Worm (Caenorhabditis elegans) whole organism, young adult: Measurements from ENCODE around the gene cnc-9.

ENCODE experiments used
- B0336.3 ChIP-seq: fragments of 200-800 bp; sonication (Bioruptor generic); IDR thresholded peaks from 2 replicates; pipeline ENCODE4 v1.3.6; 2022; ENCODE audit warnings: missing genetic modification characterization, missing compliant biosample characterization
- F33H1.4 ChIP-seq: fragments of 200-800 bp; sonication (Bioruptor generic); IDR thresholded peaks from 2 replicates; pipeline ENCODE4 v1.3.6; 2022; ENCODE audit warnings: missing genetic modification reagents, missing genetic modification characterization, missing compliant biosample characterization
- K11D2.4 ChIP-seq: fragments of 200-800 bp; sonication (Bioruptor generic); IDR thresholded peaks from 2 replicates; pipeline ENCODE4 v1.3.6; 2022; ENCODE audit warnings: missing genetic modification reagents, missing genetic modification characterization, missing compliant biosample characterization
- K12H6.12 ChIP-seq: fragments of 200-800 bp; sonication (Bioruptor generic); optimal IDR thresholded peaks from 2 replicates; lab custom pipeline; 2018; ENCODE audit warnings: mild to moderate bottlenecking, missing genetic modification characterization, missing compliant biosample characterization
- Y53G8AR.9 ChIP-seq: fragments of 200-800 bp; sonication (Bioruptor generic); conservative IDR thresholded peaks from 2 replicates; pipeline ENCODE4 v1.3.6; 2022; ENCODE audit warnings: missing genetic modification reagents, missing genetic modification characterization, missing compliant biosample characterization
- Y56A3A.18 ChIP-seq: fragments of 200-800 bp; sonication (Bioruptor generic); IDR thresholded peaks from 2 replicates; pipeline ENCODE4 v1.3.6; 2022; ENCODE audit warnings: missing genetic modification reagents, missing genetic modification characterization, missing compliant biosample characterization
- ZK185.1 ChIP-seq: sonication (generic microtip); optimal IDR thresholded peaks from 2 replicates; lab custom pipeline; 2016; ENCODE audit warnings: mild to moderate bottlenecking, missing genetic modification characterization, missing compliant biosample characterization; ENCODE audit not compliant: poor library complexity, severe bottlenecking
- ama-1 ChIP-seq, 3 experiments: fragments of 150-350 bp in 1 of 3; sonication (generic microtip) in 2 of 3; optimal IDR thresholded peaks; 2 replicates each; lab custom pipeline; 2014 to 2018; ENCODE audit warnings: missing biosample characterization in 2 of 3, missing genetic modification characterization in 2 of 3, missing genetic modification reagents in 2 of 3
- athp-1 ChIP-seq: sonication (generic microtip); optimal IDR thresholded peaks from 2 replicates; lab custom pipeline; 2017; ENCODE audit warnings: mild to moderate bottlenecking, missing genetic modification characterization, missing compliant biosample characterization
- attf-5 ChIP-seq: fragments of 200-800 bp; sonication (Bioruptor generic); optimal IDR thresholded peaks from 2 replicates; lab custom pipeline; 2018; ENCODE audit warnings: mild to moderate bottlenecking, missing genetic modification characterization, missing compliant biosample characterization
- attf-6 ChIP-seq: fragments of 200-800 bp; sonication (Bioruptor generic); IDR thresholded peaks from 2 replicates; pipeline ENCODE4 v1.3.6; 2022; ENCODE audit warnings: missing genetic modification reagents, missing genetic modification characterization, missing compliant biosample characterization
- cebp-1 ChIP-seq, 2 experiments: fragments of 200-800 bp in 1 of 2; sonication (Bioruptor generic) in 1 of 2; sonication (generic microtip) in 1 of 2; IDR thresholded peaks in 1 of 2; optimal IDR thresholded peaks in 1 of 2; 2 replicates each; pipeline versions ENCODE4 v1.3.6 to Lab custom; 2017 to 2022; ENCODE audit warnings: missing compliant biosample characterization in 2 of 2, missing genetic modification characterization in 2 of 2, mild to moderate bottlenecking in 1 of 2, missing genetic modification reagents in 1 of 2, moderate library complexity in 1 of 2
- ceh-27 ChIP-seq: fragments of 200-800 bp; sonication (Bioruptor generic); optimal IDR thresholded peaks from 2 replicates; lab custom pipeline; 2018; ENCODE audit warnings: mild to moderate bottlenecking, missing genetic modification characterization, moderate library complexity, missing compliant biosample characterization
- chd-7 ChIP-seq: sonication (generic microtip); optimal IDR thresholded peaks from 2 replicates; lab custom pipeline; 2016; ENCODE audit warnings: mild to moderate bottlenecking, missing genetic modification characterization, moderate library complexity, missing compliant biosample characterization
- dpff-1 ChIP-seq: sonication (generic microtip); optimal IDR thresholded peaks from 2 replicates; lab custom pipeline; 2017; ENCODE audit warnings: mild to moderate bottlenecking, missing genetic modification characterization, missing compliant biosample characterization
- hlh-12 ChIP-seq: sonication (generic microtip); optimal IDR thresholded peaks from 2 replicates; lab custom pipeline; 2016; ENCODE audit warnings: missing genetic modification characterization, missing compliant biosample characterization
- hmg-1.2 ChIP-seq: fragments of 200-800 bp; sonication (Bioruptor generic); IDR thresholded peaks from 2 replicates; pipeline ENCODE4 v1.3.6; 2022; ENCODE audit warnings: missing genetic modification reagents, missing genetic modification characterization, missing compliant biosample characterization
- lin-26 ChIP-seq: fragments of 200-800 bp; sonication (Bioruptor generic); IDR thresholded peaks from 2 replicates; pipeline ENCODE4 v1.3.6; 2022; ENCODE audit warnings: missing genetic modification reagents, missing genetic modification characterization, missing compliant biosample characterization
- lin-40 ChIP-seq: sonication (generic microtip); optimal IDR thresholded peaks from 2 replicates; lab custom pipeline; 2016; ENCODE audit warnings: missing genetic modification characterization, mild to moderate bottlenecking, missing compliant biosample characterization, missing genotype, missing genetic modification reagents
- lin-54 ChIP-seq: fragments of 200-800 bp; sonication (Bioruptor generic); optimal IDR thresholded peaks from 2 replicates; lab custom pipeline; 2018; ENCODE audit warnings: mild to moderate bottlenecking, missing genetic modification characterization, missing compliant biosample characterization
- madf-10 ChIP-seq: sonication (generic microtip); optimal IDR thresholded peaks from 2 replicates; lab custom pipeline; 2016; ENCODE audit warnings: mild to moderate bottlenecking, missing genetic modification characterization, missing compliant biosample characterization
- mcd-1 ChIP-seq: fragments of 200-800 bp; sonication (Bioruptor generic); IDR thresholded peaks from 2 replicates; pipeline ENCODE4 v1.3.6; 2022; ENCODE audit warnings: missing genetic modification reagents, missing genetic modification characterization, missing compliant biosample characterization
- nfya-1 ChIP-seq: sonication (generic microtip); optimal IDR thresholded peaks from 2 replicates; lab custom pipeline; 2017; ENCODE audit warnings: antibody characterized with exemption, missing compliant biosample characterization, missing genetic modification characterization, borderline replicate concordance; ENCODE audit not compliant: insufficient read depth
- nfyb-1 ChIP-seq: fragments of 200-800 bp; sonication (Bioruptor generic); IDR thresholded peaks from 2 replicates; pipeline ENCODE4 v1.3.6; 2022; ENCODE audit warnings: missing genetic modification reagents, missing genetic modification characterization, missing compliant biosample characterization
- nhr-80 ChIP-seq: sonication (generic microtip); optimal IDR thresholded peaks from 2 replicates; lab custom pipeline; 2016; ENCODE audit warnings: missing genetic modification characterization, missing compliant biosample characterization
- pha-4 ChIP-seq: fragments of 150-350 bp; sonication (generic microtip); optimal IDR thresholded peaks from 2 replicates; lab custom pipeline; 2014; ENCODE audit warnings: missing biosample characterization, missing genetic modification reagents, missing genetic modification characterization
- rec-8 ChIP-seq, 2 experiments: sonication (generic microtip); optimal IDR thresholded peaks; 2 replicates each; lab custom pipeline; 2016; ENCODE audit warnings: mild to moderate bottlenecking in 2 of 2, missing genetic modification characterization in 2 of 2, missing genetic modification reagents in 2 of 2, missing genotype in 2 of 2, missing biosample characterization in 1 of 2, missing compliant biosample characterization in 1 of 2, moderate library complexity in 1 of 2
- somi-1 ChIP-seq: fragments of 200-800 bp; sonication (Bioruptor generic); optimal IDR thresholded peaks from 2 replicates; lab custom pipeline; 2018; ENCODE audit warnings: mild to moderate bottlenecking, missing genetic modification characterization, missing compliant biosample characterization
- tbp1 ChIP-seq: fragments of 200-800 bp; sonication (Bioruptor generic); optimal IDR thresholded peaks from 2 replicates; lab custom pipeline; 2018; ENCODE audit warnings: mild to moderate bottlenecking, missing genetic modification characterization, missing compliant biosample characterization
- tlf-1 ChIP-seq: fragments of 200-800 bp; sonication (Bioruptor generic); optimal IDR thresholded peaks from 2 replicates; lab custom pipeline; 2018; ENCODE audit warnings: mild to moderate bottlenecking, missing genetic modification characterization, missing compliant biosample characterization
- ztf-28 ChIP-seq: fragments of 200-800 bp; sonication (Bioruptor generic); IDR thresholded peaks from 2 replicates; pipeline ENCODE4 v1.3.6; 2022; ENCODE audit warnings: missing genetic modification reagents, missing genetic modification characterization, missing compliant biosample characterization
- ztf-3 ChIP-seq: fragments of 200-800 bp; sonication (Bioruptor generic); optimal IDR thresholded peaks from 2 replicates; lab custom pipeline; 2018; ENCODE audit warnings: mild to moderate bottlenecking, missing genetic modification characterization, missing compliant biosample characterization
- ztf-6 ChIP-seq: fragments of 200-800 bp; sonication (Bioruptor generic); IDR thresholded peaks from 2 replicates; pipeline ENCODE4 v1.3.6; 2022; ENCODE audit warnings: missing genetic modification reagents, missing genetic modification characterization, missing compliant biosample characterization

Gene cnc-9

DNA sequence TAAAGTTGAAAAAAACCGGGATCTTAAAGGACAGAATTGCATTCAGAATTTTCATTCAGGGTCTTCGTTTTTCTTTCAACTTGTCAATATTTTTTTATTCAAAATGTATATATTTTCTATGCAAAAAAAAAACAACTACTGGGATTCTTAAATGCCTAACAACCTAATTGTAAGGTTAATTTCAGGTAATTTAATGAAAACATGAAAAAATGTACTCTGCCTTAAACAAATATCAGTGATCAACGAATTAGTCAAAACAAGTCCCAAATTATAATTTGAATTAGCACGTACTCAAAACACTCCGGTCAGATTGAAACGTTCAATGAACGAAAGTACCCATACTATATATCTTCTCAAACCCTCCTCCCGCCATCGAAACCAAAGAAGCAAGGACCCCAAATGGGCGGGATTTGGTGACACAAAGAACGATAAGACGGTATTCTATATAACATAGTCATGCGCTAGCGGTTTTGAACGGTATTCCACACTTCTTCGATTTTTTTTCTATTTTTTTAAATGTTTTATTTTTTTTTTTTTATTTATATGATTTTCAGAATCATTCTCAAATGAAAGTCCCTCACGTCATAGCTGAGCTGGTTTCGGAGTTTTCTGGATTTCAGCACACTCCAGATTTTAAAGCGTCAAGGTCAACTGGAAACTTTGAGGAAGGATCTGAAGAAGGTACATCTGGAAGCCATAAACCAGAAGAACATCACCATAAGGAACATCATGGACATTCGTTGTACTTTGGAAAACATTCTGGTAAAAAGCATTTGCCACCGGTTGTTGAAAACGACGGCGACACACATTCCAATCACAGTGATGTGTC is 35.6 kb upstream of the cnc-9 start, which contains the start of the genes ddo-2 and F25E5.8:
ddo-2 (minus strand) TSS at position 330 of the 829 bp plus-strand sequence.
F25E5.8 (plus strand) TSS at position 555 of the 829 bp plus-strand sequence.
- TF ChIP-seq ama-1 (optimal IDR thresholded peaks at IDR 0.05; lab: Kevin White, UChicago) (peak; percentile 71), ama-1 (GFP tag; optimal IDR thresholded peaks at IDR 0.05; lab: Kevin White, UChicago) (no peak), rec-8 (tag; optimal IDR thresholded peaks at IDR 0.05; lab: Kevin White, UChicago) (no peak), attf-6 (GFP tag; lab: Robert Waterston, UW) (no peak), ztf-6 (no peak), ceh-27 (no peak), hlh-12 (tag; lab: Kevin White, UChicago) (no peak), nfyb-1 (GFP tag; lab: Robert Waterston, UW) (0 out of 2 replicates have a peak, but pooled peaks have one; percentile 15), Y53G8AR.9 (no peak), lin-26 (0 out of 2 replicates have a peak, but pooled peaks have one; percentile 18), lin-40 (no peak), nfya-1 (tag; lab: Kevin White, UChicago) (no peak)

DNA sequence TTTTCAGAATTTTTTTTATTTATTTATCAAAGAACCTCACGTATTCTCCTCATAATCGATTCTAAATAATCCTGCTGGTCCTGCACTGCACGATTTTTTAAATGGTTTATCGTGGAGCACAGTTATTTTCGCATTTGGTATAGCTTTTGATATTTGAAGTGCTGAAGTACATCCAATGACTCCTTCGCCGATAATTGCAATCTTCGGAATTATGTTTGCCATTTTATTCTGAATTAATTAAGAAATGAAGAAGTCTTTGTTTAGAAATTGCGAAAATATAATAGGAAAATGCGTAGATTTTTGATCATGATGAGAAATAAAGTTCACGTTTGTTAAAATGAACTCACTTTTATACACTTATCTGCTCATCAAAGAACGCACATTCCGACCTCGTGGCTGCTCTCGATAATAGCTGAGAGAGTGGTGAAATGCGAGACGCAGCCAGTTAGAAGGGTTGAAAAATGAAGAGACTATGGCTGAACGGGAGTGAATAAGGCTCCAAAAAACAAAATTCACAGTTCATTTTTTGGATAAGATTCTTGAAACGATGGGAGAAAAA is 34.9 kb upstream of the cnc-9 start:
- TF ChIP-seq hmg-1.2 (GFP tag; lab: Robert Waterston, UW), result peak; percentile 32; the same call in 1 of the 2 replicates
- TF ChIP-seq ztf-3 (GFP tag; lab: Kevin White, UChicago), result no peak
- TF ChIP-seq dpff-1 (tag; lab: Kevin White, UChicago), result no peak
- TF ChIP-seq pha-4, result peak; percentile 76
- peak; percentile 26 for TF ChIP-seq lin-40
- TF ChIP-seq athp-1 (tag; lab: Kevin White, UChicago), result no peak
- peak; percentile 67 for TF ChIP-seq ama-1 (optimal IDR thresholded peaks at IDR 0.05; lab: Kevin White, UChicago)
- no peak for TF ChIP-seq ama-1 (GFP tag; optimal IDR thresholded peaks at IDR 0.05; lab: Kevin White, UChicago)
- 0 out of 2 replicates have a peak, but pooled peaks have one; percentile 29 for TF ChIP-seq Y56A3A.18 (GFP tag; lab: Robert Waterston, UW)
- peak; percentile 9 for TF ChIP-seq lin-54 (GFP tag; lab: Kevin White, UChicago)
- TF ChIP-seq Y53G8AR.9, result peak; percentile 36; the same call in 1 of the 2 replicates
- peak; percentile 50 for TF ChIP-seq somi-1 (GFP tag; lab: Kevin White, UChicago)
- TF ChIP-seq tlf-1 (GFP tag; lab: Kevin White, UChicago), result peak; percentile 13
- peak; percentile 25 for TF ChIP-seq chd-7 (tag; lab: Kevin White, UChicago)
- 0 out of 2 replicates have a peak, but pooled peaks have one; percentile 30 for TF ChIP-seq K11D2.4 (GFP tag; lab: Robert Waterston, UW)
- TF ChIP-seq nhr-80 (tag; lab: Kevin White, UChicago), result peak; percentile 45
- TF ChIP-seq B0336.3 (GFP tag; lab: Robert Waterston, UW), result no peak
- TF ChIP-seq attf-5 (GFP tag; lab: Kevin White, UChicago), result peak; percentile 32
- TF ChIP-seq ceh-27, result peak; percentile 52
- peak; percentile 46 for TF ChIP-seq tbp1 (GFP tag; lab: Kevin White, UChicago)
- 0 out of 2 replicates have a peak, but pooled peaks have one; percentile 6 for TF ChIP-seq mcd-1 (GFP tag; lab: Robert Waterston, UW)
- TF ChIP-seq F33H1.4 (GFP tag; lab: Robert Waterston, UW), result no peak
- TF ChIP-seq K12H6.12 (tag; lab: Kevin White, UChicago), result peak; percentile 50
- TF ChIP-seq cebp-1 (GFP tag; IDR thresholded peaks at IDR 0.05; lab: Robert Waterston, UW), result no peak
- TF ChIP-seq cebp-1 (tag; optimal IDR thresholded peaks at IDR 0.05; lab: Kevin White, UChicago), result peak; percentile 52
- TF ChIP-seq madf-10 (tag; lab: Kevin White, UChicago), result peak; percentile 24
- TF ChIP-seq nfyb-1 (GFP tag; lab: Robert Waterston, UW), result peak; percentile 55
- no peak for TF ChIP-seq ztf-28
- TF ChIP-seq ZK185.1, result peak; percentile 9
